Worm (Caenorhabditis elegans) whole organism, L1 larva: Measurements from ENCODE around the gene cox-17.

Experiments
- C34B4.2 ChIP-seq: sonication (generic microtip); optimal IDR thresholded peaks from 2 replicates; lab custom pipeline; 2017; ENCODE audit warnings: mild to moderate bottlenecking, missing genetic modification characterization, missing compliant biosample characterization
- aha-1 ChIP-seq: fragments of 150-350 bp; optimal IDR thresholded peaks from 2 replicates; lab custom pipeline; 2014; ENCODE audit warnings: missing biosample characterization, missing genetic modification characterization
- alr-1 ChIP-seq: fragments of 200-800 bp; sonication (Bioruptor generic); optimal IDR thresholded peaks from 2 replicates; lab custom pipeline; 2018; ENCODE audit warnings: borderline replicate concordance, mild to moderate bottlenecking, missing genetic modification characterization, missing compliant biosample characterization
- ama-1 ChIP-seq: fragments of 150-350 bp; optimal IDR thresholded peaks from 2 replicates; lab custom pipeline; 2014
- ceh-63 ChIP-seq: fragments of 200-800 bp; sonication (Bioruptor generic); optimal IDR thresholded peaks from 2 replicates; lab custom pipeline; 2018; ENCODE audit warnings: mild to moderate bottlenecking, missing genetic modification characterization, missing compliant biosample characterization
- ceh-8 ChIP-seq: fragments of 200-800 bp; sonication (Bioruptor generic); optimal IDR thresholded peaks from 2 replicates; lab custom pipeline; 2018; ENCODE audit warnings: mild to moderate bottlenecking, missing genetic modification characterization, moderate library complexity, missing compliant biosample characterization
- ceh-88 ChIP-seq: fragments of 200-800 bp; sonication (Bioruptor generic); IDR thresholded peaks from 2 replicates; pipeline ENCODE4 v1.3.6; 2022; ENCODE audit warnings: missing genetic modification characterization, missing compliant biosample characterization
- ceh-90 ChIP-seq: sonication (generic microtip); optimal IDR thresholded peaks from 2 replicates; lab custom pipeline; 2016; ENCODE audit warnings: missing genetic modification characterization, missing compliant biosample characterization
- dsc-1 ChIP-seq: sonication (generic microtip); optimal IDR thresholded peaks from 2 replicates; lab custom pipeline; 2016; ENCODE audit warnings: mild to moderate bottlenecking, missing genetic modification characterization, missing compliant biosample characterization
- efl-1 ChIP-seq, 4 experiments: fragments of 150-350 bp; optimal IDR thresholded peaks in 3 of 4; peaks in 1 of 4; 1 replicate in 1 of 4; 2 replicates in 3 of 4; lab custom pipeline; 2014; ENCODE audit warnings: missing biosample characterization in 2 of 4, missing genetic modification characterization in 2 of 4, missing genetic modification reagents in 2 of 4
- egl-27 ChIP-seq, 2 experiments: fragments of 150-350 bp in 1 of 2; sonication (generic microtip); optimal IDR thresholded peaks; 3 replicates each; lab custom pipeline; 2017 to 2018; ENCODE audit warnings: missing biosample characterization in 2 of 2, missing genetic modification characterization in 2 of 2, missing genetic modification reagents in 2 of 2
- elt-2 ChIP-seq: sonication (generic microtip); optimal IDR thresholded peaks from 2 replicates; lab custom pipeline; 2016; ENCODE audit warnings: missing genetic modification characterization, mild to moderate bottlenecking, inconsistent platforms, missing compliant biosample characterization, missing genetic modification reagents
- ets-5 ChIP-seq: fragments of 200-800 bp; sonication (Bioruptor generic); IDR thresholded peaks from 2 replicates; pipeline ENCODE4 v1.3.6; 2022; ENCODE audit warnings: missing genetic modification characterization, missing compliant biosample characterization
- fos-1 ChIP-seq: fragments of 150-350 bp; optimal IDR thresholded peaks from 2 replicates; lab custom pipeline; 2014; ENCODE audit warnings: missing biosample characterization, missing genetic modification characterization
- grh-1 ChIP-seq: fragments of 200-800 bp; sonication (Bioruptor generic); IDR thresholded peaks from 2 replicates; pipeline ENCODE4 v1.3.6; 2022; ENCODE audit warnings: missing genetic modification reagents, missing genetic modification characterization, missing compliant biosample characterization
- hlh-4 ChIP-seq: sonication (generic microtip); optimal IDR thresholded peaks from 2 replicates; lab custom pipeline; 2016; ENCODE audit warnings: mild to moderate bottlenecking, missing genetic modification characterization, missing compliant biosample characterization
- hpl-2 ChIP-seq: fragments of 150-350 bp; optimal IDR thresholded peaks from 2 replicates; lab custom pipeline; 2014; ENCODE audit warnings: missing biosample characterization, missing genetic modification reagents, missing genetic modification characterization
- irx-1 ChIP-seq: sonication (generic microtip); optimal IDR thresholded peaks from 2 replicates; lab custom pipeline; 2016; ENCODE audit warnings: missing genetic modification characterization, missing compliant biosample characterization
- lin-15B ChIP-seq: fragments of 150-350 bp; sonication (generic microtip); optimal IDR thresholded peaks from 3 replicates; lab custom pipeline; 2014; ENCODE audit warnings: missing biosample characterization, missing genetic modification characterization
- lsy-2 ChIP-seq, 2 experiments: fragments of 150-350 bp; optimal IDR thresholded peaks; 2 replicates each; lab custom pipeline; 2014; ENCODE audit warnings: missing biosample characterization in 2 of 2, missing genetic modification characterization in 2 of 2
- nhr-237 ChIP-seq: fragments of 150-350 bp; optimal IDR thresholded peaks from 2 replicates; lab custom pipeline; 2014; ENCODE audit warnings: missing biosample characterization, missing genetic modification characterization
- nhr-71 ChIP-seq: sonication (generic microtip); optimal IDR thresholded peaks from 2 replicates; lab custom pipeline; 2016; ENCODE audit warnings: mild to moderate bottlenecking, missing genetic modification characterization, moderate library complexity, missing compliant biosample characterization
- nhr-76 ChIP-seq: sonication (generic microtip); optimal IDR thresholded peaks from 2 replicates; lab custom pipeline; 2017; ENCODE audit warnings: missing biosample characterization, missing genetic modification characterization
- nhr-77 ChIP-seq: fragments of 150-350 bp; optimal IDR thresholded peaks from 2 replicates; lab custom pipeline; 2014; ENCODE audit warnings: missing biosample characterization, missing genetic modification characterization
- pag-3 ChIP-seq: sonication (generic microtip); optimal IDR thresholded peaks from 2 replicates; lab custom pipeline; 2017; ENCODE audit warnings: missing genetic modification characterization, mild to moderate bottlenecking, missing compliant biosample characterization, antibody characterized with exemption, borderline replicate concordance; ENCODE audit not compliant: insufficient read depth
- pqm-1 ChIP-seq: sonication (generic microtip); optimal IDR thresholded peaks from 3 replicates; lab custom pipeline; 2017; ENCODE audit warnings: missing biosample characterization, missing genetic modification characterization
- skn-1 ChIP-seq: fragments of 150-350 bp; optimal IDR thresholded peaks from 2 replicates; lab custom pipeline; 2014; ENCODE audit warnings: missing biosample characterization, missing genetic modification characterization
- snpc-4 ChIP-seq: fragments of 150-350 bp; optimal IDR thresholded peaks from 2 replicates; lab custom pipeline; 2014; ENCODE audit warnings: missing biosample characterization, missing genetic modification characterization
- snu-23 ChIP-seq: sonication (generic microtip); optimal IDR thresholded peaks from 2 replicates; lab custom pipeline; 2016; ENCODE audit warnings: missing genetic modification characterization, missing compliant biosample characterization
- sup-37 ChIP-seq: fragments of 200-800 bp; sonication (Bioruptor generic); optimal IDR thresholded peaks from 2 replicates; lab custom pipeline; 2018; ENCODE audit warnings: mild to moderate bottlenecking, missing genetic modification characterization, missing compliant biosample characterization
- swsn-7 ChIP-seq: sonication (generic microtip); optimal IDR thresholded peaks from 2 replicates; lab custom pipeline; 2016; ENCODE audit warnings: missing genetic modification characterization, missing compliant biosample characterization
- xbp-1 ChIP-seq: sonication (generic microtip); optimal IDR thresholded peaks from 2 replicates; lab custom pipeline; 2016; ENCODE audit warnings: missing genetic modification characterization, missing compliant biosample characterization
- ztf-11 ChIP-seq, 2 experiments: sonication (generic microtip); optimal IDR thresholded peaks; 2 replicates each; lab custom pipeline; 2016 to 2017; ENCODE audit warnings: missing genetic modification characterization in 2 of 2, missing biosample characterization in 1 of 2, missing compliant biosample characterization in 1 of 2
- ztf-4 ChIP-seq: fragments of 150-350 bp; optimal IDR thresholded peaks from 2 replicates; lab custom pipeline; 2014; ENCODE audit warnings: missing biosample characterization, missing genetic modification characterization

Gene cox-17

ce11 chrIII:178126-178525 is 12.7 kb upstream of the cox-17 start:
- no peak for TF ChIP-seq ceh-8 (GFP tag; lab: Kevin White, UChicago)
- TF ChIP-seq aha-1 (tag; lab: Kevin White, UChicago), result no peak
- no peak for TF ChIP-seq grh-1 (GFP tag; lab: Robert Waterston, UW)
- TF ChIP-seq pqm-1 (tag; lab: Kevin White, UChicago), result no peak
- TF ChIP-seq ztf-4 (tag; lab: Kevin White, UChicago), result no peak
- no peak for TF ChIP-seq ceh-88 (GFP tag; lab: Robert Waterston, UW)
- TF ChIP-seq egl-27 (tag; optimal IDR thresholded peaks at IDR 0.05; lab: Kevin White, UChicago), result no peak
- no peak for TF ChIP-seq ceh-90 (tag; lab: Kevin White, UChicago)
- TF ChIP-seq alr-1 (tag; lab: Kevin White, UChicago), result no peak
- no peak for TF ChIP-seq skn-1

- TF ChIP-seq lsy-2 (tag; optimal IDR thresholded peaks at IDR 0.05; lab: Kevin White, UChicago) (no peak), nhr-237 (no peak), pag-3 (tag; lab: Kevin White, UChicago) (no peak), irx-1 (tag; lab: Kevin White, UChicago) (no peak), ztf-11 (tag; optimal IDR thresholded peaks at IDR 0.05; lab: Kevin White, UChicago) (no peak), hlh-4 (tag; lab: Kevin White, UChicago) (no peak), skn-1 (no peak), alr-1 (tag; lab: Kevin White, UChicago) (no peak), C34B4.2 (tag; lab: Kevin White, UChicago) (no peak)
Measured at ce11 chrIII:179123-179592, 11.6 kb upstream of the cox-17 start, which contains the start of gene F40G9.6. TSS of gene F40G9.6 (plus strand) at chrIII:179542.

- TF ChIP-seq snpc-4, result no peak
- no peak for TF ChIP-seq nhr-76 (tag; lab: Kevin White, UChicago)
- no peak for TF ChIP-seq xbp-1
- no peak for TF ChIP-seq ama-1 (lab: Kevin White, UChicago)
- no peak for TF ChIP-seq nhr-77 (tag; lab: Kevin White, UChicago)
- TF ChIP-seq nhr-71 (tag; lab: Kevin White, UChicago), result no peak
- TF ChIP-seq dsc-1 (tag; lab: Kevin White, UChicago), result no peak
- TF ChIP-seq, all 84 proteins: peak for 0
Measured at ce11 chrIII:180963-181362, 9.8 kb upstream of the cox-17 start, which contains the start of gene F40G9.5. TSS of gene F40G9.5 (plus strand) at chrIII:181263.

ce11 chrIII:182080-182479 is 8.7 kb upstream of the cox-17 start, which contains the start of gene F40G9.15:
TSS of gene F40G9.15 (plus strand) at chrIII:182380.
- TF ChIP-seq sup-37 (no peak), swsn-7 (tag; lab: Kevin White, UChicago) (no peak), ets-5 (GFP tag; lab: Robert Waterston, UW) (no peak)
- TF ChIP-seq, all 84 proteins: peak for 0

- TF ChIP-seq ceh-63 (no peak), elt-2 (tag; lab: Kevin White, UChicago) (peak; percentile 39), fos-1 (tag; lab: Kevin White, UChicago) (no peak), hpl-2 (GFP tag; lab: Kevin White, UChicago) (no peak), snu-23 (no peak)
Measured at ce11 chrIII:183072-183471, 7.7 kb upstream of the cox-17 start.

ce11 chrIII:184335-184734 is 6.5 kb upstream of the cox-17 start:
- TF ChIP-seq lin-15B (tag; lab: Kevin White, UChicago), result no peak
- no peak for TF ChIP-seq efl-1 (optimal IDR thresholded peaks at IDR 0.05; lab: Kevin White, UChicago)
- TF ChIP-seq efl-1 (GFP tag; optimal IDR thresholded peaks at IDR 0.05 in 1 of 2; lab: Kevin White, UChicago), result peak in 1 of 2 experiments; percentile 64
- TF ChIP-seq, all 84 proteins: peak for 1
